Fruit fly (Drosophila melanogaster) whole organism, embryonic: ENCODE data around the gene CG4661.

Experiments used
- BtbVII ChIP-seq: fragments of 200-800 bp; sonication (Bioruptor generic); optimal IDR thresholded peaks from 3 replicates; lab custom pipeline; 2017; ENCODE audit warnings: missing biosample characterization, mild to moderate bottlenecking, missing genetic modification characterization
- CG10274 ChIP-seq: fragments of 200-800 bp; sonication (Bioruptor generic); optimal IDR thresholded peaks from 3 replicates; lab custom pipeline; 2017; ENCODE audit warnings: missing biosample characterization, mild to moderate bottlenecking, missing genetic modification characterization
- CG14860 ChIP-seq: fragments of 200-800 bp; sonication (Bioruptor generic); IDR thresholded peaks from 3 replicates; pipeline ENCODE4 v1.3.6; 2022; ENCODE audit warnings: missing biosample characterization, missing genetic modification characterization; ENCODE audit not compliant: partially characterized antibody
- CG17385 ChIP-seq: fragments of 200-800 bp; sonication (Bioruptor generic); optimal IDR thresholded peaks from 3 replicates; lab custom pipeline; 2018; ENCODE audit warnings: missing biosample characterization, mild to moderate bottlenecking, missing genetic modification characterization
- CG18262 ChIP-seq: fragments of 200-800 bp; optimal IDR thresholded peaks from 3 replicates; lab custom pipeline; 2019; ENCODE audit warnings: missing biosample characterization, mild to moderate bottlenecking, missing genetic modification characterization, moderate library complexity
- CG1832 ChIP-seq: fragments of 200-800 bp; sonication (Bioruptor generic); optimal IDR thresholded peaks from 2 replicates; lab custom pipeline; 2017; ENCODE audit warnings: missing biosample characterization, mild to moderate bottlenecking, missing genetic modification characterization, inconsistent platforms
- CG33213 ChIP-seq: fragments of 200-800 bp; sonication (Bioruptor generic); optimal IDR thresholded peaks from 3 replicates; lab custom pipeline; 2016; ENCODE audit warnings: missing biosample characterization, missing genetic modification characterization
- CG33557 ChIP-seq: fragments of 200-800 bp; sonication (Bioruptor generic); optimal IDR thresholded peaks from 2 replicates; lab custom pipeline; 2019; ENCODE audit warnings: missing biosample characterization, mild to moderate bottlenecking, missing genetic modification characterization, moderate library complexity
- CG5180 ChIP-seq: fragments of 200-800 bp; sonication (Bioruptor generic); optimal IDR thresholded peaks from 3 replicates; lab custom pipeline; 2017; ENCODE audit warnings: missing biosample characterization, missing genetic modification characterization, mild to moderate bottlenecking, moderate library complexity, missing genetic modification reagents
- CG5953 ChIP-seq: fragments of 200-800 bp; sonication (Bioruptor generic); IDR thresholded peaks from 2 replicates; pipeline ENCODE4 v1.3.6; 2022; ENCODE audit warnings: missing biosample characterization, missing genetic modification characterization
- CG6683 ChIP-seq: fragments of 200-800 bp; sonication (Bioruptor generic); optimal IDR thresholded peaks from 2 replicates; lab custom pipeline; 2017; ENCODE audit warnings: missing biosample characterization, mild to moderate bottlenecking, missing genetic modification characterization, missing genetic modification reagents
- CG7963 ChIP-seq: fragments of 200-800 bp; sonication (Bioruptor generic); IDR thresholded peaks from 3 replicates; pipeline ENCODE4 v1.3.6; 2022; ENCODE audit warnings: missing biosample characterization, missing genetic modification characterization; ENCODE audit not compliant: partially characterized antibody
- CG9609 ChIP-seq: fragments of 200-800 bp; sonication (Bioruptor generic); optimal IDR thresholded peaks from 3 replicates; lab custom pipeline; 2016; ENCODE audit warnings: missing biosample characterization, missing genetic modification characterization
- Dfd ChIP-seq, 2 experiments: fragments of >200 bp; optimal IDR thresholded peaks; 2 replicates each; lab custom pipeline; 2017; ENCODE audit warnings: missing biosample characterization in 2 of 2, missing genetic modification characterization in 2 of 2
- Drgx ChIP-seq: fragments of 200-800 bp; sonication (Bioruptor generic); IDR thresholded peaks from 2 replicates; pipeline ENCODE4 v1.3.6; 2022; ENCODE audit warnings: missing biosample characterization, missing genetic modification characterization
- E2f2 ChIP-seq: fragments of 200-800 bp; sonication (Bioruptor generic); IDR thresholded peaks from 2 replicates; pipeline ENCODE4 v1.3.6; 2022; ENCODE audit warnings: missing biosample characterization, missing genetic modification characterization
- HLH4C ChIP-seq: fragments of 200-800 bp; sonication (Bioruptor generic); IDR thresholded peaks from 3 replicates; pipeline ENCODE4 v1.3.6; 2022; ENCODE audit warnings: missing biosample characterization, missing genetic modification characterization; ENCODE audit not compliant: partially characterized antibody
- Hr39 ChIP-seq: fragments of >200 bp; optimal IDR thresholded peaks from 2 replicates; lab custom pipeline; 2017
- Med ChIP-seq: fragments of 200-800 bp; sonication (Bioruptor generic); peaks from one replicate; lab custom pipeline; 2016; ENCODE audit warnings: missing biosample characterization, missing genetic modification characterization, mild to moderate bottlenecking, inconsistent platforms, moderate library complexity
- Myb ChIP-seq: fragments of 200-800 bp; sonication (Bioruptor generic); optimal IDR thresholded peaks from 2 replicates; lab custom pipeline; 2016; ENCODE audit warnings: missing biosample characterization, missing genetic modification characterization
- Opbp ChIP-seq: fragments of 200-800 bp; sonication (Bioruptor generic); IDR thresholded peaks from 3 replicates; pipeline ENCODE4 v1.3.6; 2022; ENCODE audit warnings: missing biosample characterization, missing genetic modification characterization; ENCODE audit not compliant: partially characterized antibody
- Pdp1 ChIP-seq, 2 experiments: fragments of 200-800 bp; sonication (Bioruptor generic); optimal IDR thresholded peaks; 3 replicates each; lab custom pipeline; 2016; ENCODE audit warnings: missing biosample characterization in 2 of 2, missing genetic modification characterization in 2 of 2, mild to moderate bottlenecking in 1 of 2, moderate library complexity in 1 of 2
- Ptx1 ChIP-seq: fragments of 200-800 bp; sonication (Bioruptor generic); IDR thresholded peaks from 2 replicates; pipeline ENCODE4 v1.3.6; 2022; ENCODE audit warnings: missing biosample characterization, missing genetic modification characterization
- Rx ChIP-seq: fragments of 200-800 bp; sonication (Bioruptor generic); IDR thresholded peaks from 2 replicates; pipeline ENCODE4 v1.3.6; 2022; ENCODE audit warnings: missing biosample characterization, missing genetic modification characterization
- Ssrp ChIP-seq: fragments of 200-800 bp; sonication (Bioruptor generic); optimal IDR thresholded peaks from 2 replicates; lab custom pipeline; 2018; ENCODE audit warnings: missing biosample characterization, mild to moderate bottlenecking, missing genetic modification characterization, moderate library complexity
- ato ChIP-seq: fragments of 200-800 bp; sonication (Bioruptor generic); IDR thresholded peaks from 2 replicates; pipeline ENCODE4 v1.3.6; 2022; ENCODE audit warnings: missing biosample characterization, missing genetic modification characterization; ENCODE audit not compliant: partially characterized antibody
- bcd ChIP-seq: fragments of 200-800 bp; sonication (Bioruptor generic); optimal IDR thresholded peaks from 2 replicates; lab custom pipeline; 2017; ENCODE audit warnings: missing biosample characterization, mild to moderate bottlenecking, missing genetic modification characterization
- cg ChIP-seq: fragments of 200-800 bp; sonication (Bioruptor generic); optimal IDR thresholded peaks from 3 replicates; lab custom pipeline; 2019; ENCODE audit warnings: missing biosample characterization, mild to moderate bottlenecking, missing genetic modification characterization, moderate library complexity
- chinmo ChIP-seq: fragments of 200-800 bp; sonication (Bioruptor generic); IDR thresholded peaks from 4 replicates; pipeline ENCODE4 v1.3.6; 2022; ENCODE audit warnings: missing biosample characterization, missing genetic modification characterization; ENCODE audit not compliant: partially characterized antibody
- crol ChIP-seq: fragments of 200-800 bp; sonication (Bioruptor generic); IDR thresholded peaks from 2 replicates; pipeline ENCODE4 v1.3.6; 2022; ENCODE audit warnings: missing biosample characterization, missing genetic modification characterization
- ewg ChIP-seq: fragments of 200-800 bp; sonication (Bioruptor generic); optimal IDR thresholded peaks from 3 replicates; lab custom pipeline; 2017; ENCODE audit warnings: mild to moderate bottlenecking, missing biosample characterization, missing genetic modification reagents, missing genetic modification characterization
- hb ChIP-seq: fragments of 200-800 bp; sonication (Bioruptor generic); IDR thresholded peaks from 3 replicates; pipeline ENCODE4 v1.3.6; 2022; ENCODE audit warnings: missing biosample characterization, missing genetic modification characterization; ENCODE audit not compliant: partially characterized antibody
- nom ChIP-seq: fragments of 200-800 bp; sonication (Bioruptor generic); optimal IDR thresholded peaks from 2 replicates; lab custom pipeline; 2017; ENCODE audit warnings: missing biosample characterization, missing genetic modification characterization, mild to moderate bottlenecking, moderate library complexity, missing genetic modification reagents
- p53 ChIP-seq: fragments of 200-800 bp; sonication (Bioruptor generic); optimal IDR thresholded peaks from 2 replicates; lab custom pipeline; 2016; ENCODE audit warnings: missing biosample characterization, missing genetic modification characterization
- pan ChIP-seq, 4 experiments: fragments of >200 bp in 3 of 4; fragments of 200-800 bp in 1 of 4; sonication (Bioruptor generic) in 1 of 4; optimal IDR thresholded peaks in 3 of 4; IDR thresholded peaks in 1 of 4; 2 replicates each; pipeline versions ENCODE4 v1.3.6 to Lab custom; 2017 to 2022; ENCODE audit warnings: missing biosample characterization in 2 of 4, missing genetic modification characterization in 2 of 4, mixed read lengths in 1 of 4
- repo ChIP-seq: fragments of 200-800 bp; sonication (Bioruptor generic); optimal IDR thresholded peaks from 2 replicates; lab custom pipeline; 2016; ENCODE audit warnings: missing biosample characterization, missing genetic modification characterization
- sc ChIP-seq, 3 experiments: fragments of >200 bp in 2 of 3; fragments of 200-800 bp in 1 of 3; sonication (Bioruptor generic) in 1 of 3; optimal IDR thresholded peaks; 2 replicates in 2 of 3; 3 replicates in 1 of 3; lab custom pipeline; 2017; ENCODE audit warnings: mild to moderate bottlenecking in 1 of 3, missing biosample characterization in 1 of 3, missing genetic modification characterization in 1 of 3, missing genetic modification reagents in 1 of 3
- sisA ChIP-seq: fragments of 200-800 bp; sonication (Bioruptor generic); IDR thresholded peaks from 2 replicates; pipeline ENCODE4 v1.3.6; 2022; ENCODE audit warnings: missing biosample characterization, missing genetic modification characterization
- slp2 ChIP-seq: fragments of 200-800 bp; sonication (Bioruptor generic); optimal IDR thresholded peaks from 2 replicates; lab custom pipeline; 2016; ENCODE audit warnings: missing biosample characterization, missing genetic modification characterization
- sna ChIP-seq: fragments of 200-800 bp; sonication (Bioruptor generic); IDR thresholded peaks from 2 replicates; pipeline ENCODE4 v1.3.6; 2022; ENCODE audit warnings: missing biosample characterization, missing genetic modification characterization; ENCODE audit not compliant: partially characterized antibody
- ttk ChIP-seq: fragments of 200-800 bp; sonication (Bioruptor generic); IDR thresholded peaks from 2 replicates; pipeline ENCODE4 v2.1.2; 2022; ENCODE audit warnings: missing biosample characterization, missing genetic modification characterization
- vnd ChIP-seq: fragments of 200-800 bp; sonication (Bioruptor generic); IDR thresholded peaks from 3 replicates; pipeline ENCODE4 v1.3.6; 2022; ENCODE audit warnings: missing biosample characterization, missing genetic modification characterization; ENCODE audit not compliant: partially characterized antibody

CG4661 gene

dm6 chrX:12905901-12906689 lies 48.6 kb upstream of the CG4661 start, which contains the start of gene CG4404 (continued):
- TF ChIP-seq CG7963 (GFP tag; lab: Robert Waterston, UW) (0 out of 3 replicates have a peak, but pooled peaks have one; percentile 26), hb (GFP tag; lab: Robert Waterston, UW) (peak; percentile 52; the same call in 1 of the 3 replicates), bcd (GFP tag; lab: Kevin White, UChicago) (no peak), ato (GFP tag; lab: Robert Waterston, UW) (0 out of 2 replicates have a peak, but pooled peaks have one; percentile 28), E2f2 (GFP tag; lab: Robert Waterston, UW) (0 out of 2 replicates have a peak, but pooled peaks have one; percentile 11), CG33213 (no peak), CG5180 (GFP tag; lab: Kevin White, UChicago) (no peak), sc (optimal IDR thresholded peaks at IDR 0.05; lab: Kevin White, UChicago) (no peak), sc (GFP tag; optimal IDR thresholded peaks at IDR 0.05; lab: Kevin White, UChicago) (no peak), repo (GFP tag; lab: Kevin White, UChicago) (no peak), CG14860 (GFP tag; lab: Robert Waterston, UW) (peak; percentile 7; the same call in 1 of the 3 replicates), slp2 (GFP tag; lab: Kevin White, UChicago) (no peak), Drgx (GFP tag; lab: Robert Waterston, UW) (0 out of 2 replicates have a peak, but pooled peaks have one; percentile 7), Opbp (GFP tag; lab: Robert Waterston, UW) (0 out of 3 replicates have a peak, but pooled peaks have one; percentile 39), HLH4C (GFP tag; lab: Robert Waterston, UW) (peak; percentile 52; the same call in 2 of the 3 replicates), CG10274 (GFP tag; lab: Kevin White, UChicago) (peak; percentile 29), Myb (GFP tag; lab: Kevin White, UChicago) (peak; percentile 19), BtbVII (GFP tag; lab: Kevin White, UChicago) (no peak), vnd (GFP tag; lab: Robert Waterston, UW) (0 out of 3 replicates have a peak, but pooled peaks have one; percentile 24), CG18262 (tag; lab: Kevin White, UChicago) (no peak), Rx (no peak), sna (GFP tag; lab: Robert Waterston, UW) (peak; percentile 24; the same call in 1 of the 2 replicates), CG6683 (no peak), Ptx1 (GFP tag; lab: Robert Waterston, UW) (0 out of 2 replicates have a peak, but pooled peaks have one; percentile 14)

- no peak for TF ChIP-seq pan (optimal IDR thresholded peaks at IDR 0.05; lab: Kevin White, UChicago)
- TF ChIP-seq pan (GFP tag; optimal IDR thresholded peaks at IDR 0.05 in 1 of 2, IDR thresholded peaks at IDR 0.05 in 1 of 2): peak in 1 of 2 experiments; percentile 19
- no peak for TF ChIP-seq ttk (GFP tag; lab: Robert Waterston, UW)
- peak; percentile 51 for TF ChIP-seq CG1832 (GFP tag; lab: Kevin White, UChicago)
- TF ChIP-seq Drgx (GFP tag; lab: Robert Waterston, UW): peak; percentile 62
- TF ChIP-seq CG5953 (GFP tag; lab: Robert Waterston, UW): no peak
- TF ChIP-seq Dfd (GFP tag; optimal IDR thresholded peaks at IDR 0.05; lab: Kevin White, UChicago): peak in 1 of 2 experiments; percentile 4
- TF ChIP-seq cg (GFP tag; lab: Kevin White, UChicago): peak; percentile 56
- TF ChIP-seq Med (GFP tag; lab: Kevin White, UChicago): peak; percentile 46
- peak; percentile 22 for TF ChIP-seq ewg
- peak; percentile 98 for TF ChIP-seq Hr39 (lab: Kevin White, UChicago)
- peak in 1 of 2 experiments; percentile 8 for TF ChIP-seq Pdp1 (GFP tag; optimal IDR thresholded peaks at IDR 0.05; lab: Kevin White, UChicago)
- TF ChIP-seq p53 (GFP tag; lab: Kevin White, UChicago): no peak
- TF ChIP-seq crol (GFP tag; lab: Robert Waterston, UW): 0 out of 2 replicates have a peak, but pooled peaks have one; percentile 14
- TF ChIP-seq CG33557 (GFP tag; lab: Kevin White, UChicago): no peak
- TF ChIP-seq Ssrp (tag; lab: Kevin White, UChicago): no peak
- no peak for TF ChIP-seq sisA
- TF ChIP-seq CG17385: peak; percentile 82
- no peak for TF ChIP-seq CG9609 (GFP tag; lab: Kevin White, UChicago)
- TF ChIP-seq nom (GFP tag; lab: Kevin White, UChicago): peak; percentile 53
- TF ChIP-seq chinmo (GFP tag; lab: Robert Waterston, UW): 0 out of 4 replicates have a peak, but pooled peaks have one; percentile 19
These were observed 47.7 kb upstream of the CG4661 start for dm6 chrX:12905014-12905900.
